Worm (Caenorhabditis elegans) whole organism, young adult: ENCODE data around the gene T13C2.7.

ENCODE experiments used
- K11D2.4 ChIP-seq: fragments of 200-800 bp; sonication (Bioruptor generic); IDR thresholded peaks from 2 replicates; pipeline ENCODE4 v1.3.6; 2022; ENCODE audit warnings: missing genetic modification reagents, missing genetic modification characterization, missing compliant biosample characterization
- lin-54 ChIP-seq: fragments of 200-800 bp; sonication (Bioruptor generic); optimal IDR thresholded peaks from 2 replicates; lab custom pipeline; 2018; ENCODE audit warnings: mild to moderate bottlenecking, missing genetic modification characterization, missing compliant biosample characterization
- unc-62 ChIP-seq: fragments of 150-350 bp; optimal IDR thresholded peaks from 2 replicates; lab custom pipeline; 2014; ENCODE audit warnings: missing biosample characterization, missing genetic modification reagents, missing genetic modification characterization

ce11 chrII:6750929-6751328 is 28.3 kb upstream of the T13C2.7 start, which contains the start of gene F41G3.20:
- no peak for TF ChIP-seq unc-62 (GFP tag; lab: Kevin White, UChicago)
- TF ChIP-seq K11D2.4: no peak
- no peak for TF ChIP-seq lin-54
